Worm (Caenorhabditis elegans) whole organism, early embryonic: ENCODE data around the gene C29F4.3.

Experiments
- B0310.2 ChIP-seq: sonication (generic microtip); optimal IDR thresholded peaks from 2 replicates; lab custom pipeline; 2016; ENCODE audit warnings: mild to moderate bottlenecking, missing genetic modification characterization, missing compliant biosample characterization
- ama-1 ChIP-seq: fragments of 150-350 bp; optimal IDR thresholded peaks from 2 replicates; lab custom pipeline; 2014

- TF ChIP-seq ama-1 (lab: Kevin White, UChicago) (no peak), B0310.2 (tag; lab: Kevin White, UChicago) (no peak)
Observed at ce11 chrIV:11260544-11261227, 36.9 kb upstream of the C29F4.3 start, which contains the start of gene C05C12.5.
